Worm (Caenorhabditis elegans) whole organism, mixed stage, embryonic: Measurements from ENCODE around the gene npp-3.

ENCODE experiments used
- bed-3 ChIP-seq: fragments of 200-800 bp; sonication (Bioruptor generic); optimal IDR thresholded peaks from 3 replicates; lab custom pipeline; 2018; ENCODE audit warnings: mild to moderate bottlenecking, missing genetic modification characterization, moderate library complexity, missing compliant biosample characterization
- blmp-1 ChIP-seq: fragments of 150-350 bp; optimal IDR thresholded peaks from 2 replicates; lab custom pipeline; 2014; ENCODE audit warnings: missing biosample characterization, missing genetic modification characterization
- ceh-39 ChIP-seq: fragments of 150-350 bp; optimal IDR thresholded peaks from 2 replicates; lab custom pipeline; 2014; ENCODE audit warnings: missing biosample characterization, missing genetic modification characterization
- ces-1 ChIP-seq: fragments of 150-350 bp; optimal IDR thresholded peaks from 2 replicates; lab custom pipeline; 2014; ENCODE audit warnings: missing biosample characterization, missing genetic modification reagents, missing genetic modification characterization
- cnd-1 ChIP-seq: fragments of 200-800 bp; sonication (Bioruptor generic); optimal IDR thresholded peaks from 2 replicates; lab custom pipeline; 2018; ENCODE audit warnings: mild to moderate bottlenecking, missing genetic modification characterization, missing compliant biosample characterization
- drap-1 ChIP-seq: fragments of 200-800 bp; sonication (Bioruptor generic); optimal IDR thresholded peaks from 3 replicates; lab custom pipeline; 2018; ENCODE audit warnings: mild to moderate bottlenecking, missing genetic modification characterization, missing compliant biosample characterization
- elt-3 ChIP-seq: fragments of 150-350 bp; optimal IDR thresholded peaks from 2 replicates; lab custom pipeline; 2014; ENCODE audit warnings: missing biosample characterization, missing genetic modification characterization
- flh-1 ChIP-seq: fragments of 200-800 bp; sonication (Bioruptor generic); optimal IDR thresholded peaks from 2 replicates; lab custom pipeline; 2018; ENCODE audit warnings: mild to moderate bottlenecking, missing genetic modification characterization, moderate library complexity, missing compliant biosample characterization
- ham-2 ChIP-seq: fragments of 200-800 bp; sonication (Bioruptor generic); optimal IDR thresholded peaks from 2 replicates; lab custom pipeline; 2018; ENCODE audit warnings: mild to moderate bottlenecking, missing genetic modification characterization, missing compliant biosample characterization
- hlh-1 ChIP-seq: fragments of 150-350 bp; optimal IDR thresholded peaks from 2 replicates; lab custom pipeline; 2014; ENCODE audit warnings: missing biosample characterization, missing genetic modification reagents, missing genetic modification characterization
- lin-32 ChIP-seq: fragments of 200-800 bp; sonication (Bioruptor generic); optimal IDR thresholded peaks from 2 replicates; lab custom pipeline; 2018; ENCODE audit warnings: mild to moderate bottlenecking, missing genetic modification characterization, missing compliant biosample characterization
- lsy-2 ChIP-seq: fragments of 150-350 bp; optimal IDR thresholded peaks from 2 replicates; lab custom pipeline; 2014; ENCODE audit warnings: missing biosample characterization, missing genetic modification characterization
- mab-5 ChIP-seq: fragments of 150-350 bp; optimal IDR thresholded peaks from 2 replicates; lab custom pipeline; 2014; ENCODE audit warnings: missing biosample characterization, missing genetic modification characterization
- mep-1 ChIP-seq: fragments of 150-350 bp; optimal IDR thresholded peaks from 2 replicates; lab custom pipeline; 2017; ENCODE audit warnings: missing biosample characterization, missing genetic modification reagents, missing genetic modification characterization, inconsistent platforms
- mls-2 ChIP-seq: sonication (generic microtip); optimal IDR thresholded peaks from 2 replicates; lab custom pipeline; 2016; ENCODE audit warnings: mild to moderate bottlenecking, missing genetic modification characterization, moderate library complexity, missing compliant biosample characterization
- nhr-12 ChIP-seq: fragments of 150-350 bp; optimal IDR thresholded peaks from 2 replicates; lab custom pipeline; 2014; ENCODE audit warnings: missing biosample characterization, missing genetic modification characterization
- nhr-2 ChIP-seq: fragments of 150-350 bp; optimal IDR thresholded peaks from 2 replicates; lab custom pipeline; 2014; ENCODE audit warnings: missing biosample characterization, missing genetic modification characterization
- nhr-28 ChIP-seq: fragments of 150-350 bp; optimal IDR thresholded peaks from 2 replicates; lab custom pipeline; 2014; ENCODE audit warnings: missing biosample characterization, missing genetic modification characterization
- nhr-76 ChIP-seq: sonication (generic microtip); optimal IDR thresholded peaks from 2 replicates; lab custom pipeline; 2017; ENCODE audit warnings: missing biosample characterization, missing genetic modification characterization
- pha-4 ChIP-seq: fragments of 150-350 bp; optimal IDR thresholded peaks from 2 replicates; lab custom pipeline; 2018; ENCODE audit warnings: missing biosample characterization, missing genetic modification reagents, missing genetic modification characterization
- sem-2 ChIP-seq: fragments of 200-800 bp; sonication (Bioruptor generic); optimal IDR thresholded peaks from 2 replicates; lab custom pipeline; 2018; ENCODE audit warnings: mild to moderate bottlenecking, missing genetic modification characterization, missing compliant biosample characterization
- snpc-4 ChIP-seq: fragments of 150-350 bp; optimal IDR thresholded peaks from 2 replicates; lab custom pipeline; 2014; ENCODE audit warnings: missing biosample characterization, missing genetic modification characterization
- sptf-1 ChIP-seq: sonication (generic microtip); optimal IDR thresholded peaks from 2 replicates; lab custom pipeline; 2017; ENCODE audit warnings: mild to moderate bottlenecking, missing genetic modification characterization, moderate library complexity, missing compliant biosample characterization
- tbx-8 ChIP-seq: fragments of 200-800 bp; sonication (Bioruptor generic); optimal IDR thresholded peaks from 2 replicates; lab custom pipeline; 2018; ENCODE audit warnings: mild to moderate bottlenecking, missing genetic modification characterization, moderate library complexity, missing compliant biosample characterization
- unc-120 ChIP-seq: sonication (generic microtip); optimal IDR thresholded peaks from 2 replicates; lab custom pipeline; 2017; ENCODE audit warnings: missing genetic modification characterization, missing compliant biosample characterization; ENCODE audit not compliant: poor library complexity, severe bottlenecking
- unc-62 ChIP-seq: fragments of 150-350 bp; optimal IDR thresholded peaks from 2 replicates; lab custom pipeline; 2014; ENCODE audit warnings: missing biosample characterization, missing genetic modification reagents, missing genetic modification characterization
- zip-8 ChIP-seq: fragments of 150-350 bp; optimal IDR thresholded peaks from 2 replicates; lab custom pipeline; 2014; ENCODE audit warnings: missing biosample characterization, missing genetic modification characterization
- ztf-11 ChIP-seq: fragments of 150-350 bp; optimal IDR thresholded peaks from 2 replicates; lab custom pipeline; 2014; ENCODE audit warnings: missing biosample characterization, missing genetic modification characterization

Gene npp-3

ce11 chrII:11905023-11905422 lies 30.4 kb upstream of the npp-3 start:
- TF ChIP-seq cnd-1 (tag; lab: Kevin White, UChicago) (peak; percentile 53), nhr-12 (tag; lab: Kevin White, UChicago) (no peak)

- TF ChIP-seq ceh-39 (tag; lab: Kevin White, UChicago) (no peak), hlh-1 (tag; lab: Kevin White, UChicago) (no peak), tbx-8 (GFP tag; lab: Kevin White, UChicago) (no peak), lin-32 (GFP tag; lab: Kevin White, UChicago) (no peak), drap-1 (GFP tag; lab: Kevin White, UChicago) (no peak), mab-5 (tag; lab: Kevin White, UChicago) (no peak), sptf-1 (tag; lab: Kevin White, UChicago) (no peak), nhr-76 (tag; lab: Kevin White, UChicago) (no peak), elt-3 (tag; lab: Kevin White, UChicago) (no peak), snpc-4 (no peak), nhr-28 (tag; lab: Kevin White, UChicago) (no peak), unc-62 (GFP tag; lab: Kevin White, UChicago) (peak; percentile 96), bed-3 (GFP tag; lab: Kevin White, UChicago) (no peak), nhr-12 (tag; lab: Kevin White, UChicago) (no peak), mep-1 (tag; lab: Kevin White, UChicago) (no peak), nhr-2 (tag; lab: Kevin White, UChicago) (peak; percentile 79), blmp-1 (no peak), ham-2 (GFP tag; lab: Kevin White, UChicago) (no peak), unc-120 (tag; lab: Kevin White, UChicago) (peak; percentile 15)
- TF ChIP-seq, all 35 proteins: peak for 3
Measured at ce11 chrII:11902203-11902602, 27.6 kb upstream of the npp-3 start.

DNA sequence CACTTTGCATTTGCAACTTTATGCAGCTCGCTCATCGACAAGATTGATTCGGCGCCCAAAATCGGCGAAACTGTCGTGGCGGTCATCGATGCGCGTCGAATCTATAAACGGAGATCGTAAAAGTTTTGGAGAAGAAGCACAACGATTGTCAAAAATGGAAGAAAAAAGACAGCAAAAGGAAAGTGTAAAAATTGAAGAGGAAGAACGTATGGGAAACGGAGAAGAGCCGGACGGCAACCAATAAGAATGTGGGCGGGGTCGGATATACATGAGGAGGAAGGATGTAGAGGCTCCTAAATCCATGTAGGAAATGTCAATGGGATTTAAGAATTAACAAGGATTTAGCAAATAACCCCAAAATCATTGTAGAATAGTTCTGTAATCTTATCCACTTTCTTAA lies 26.5 kb upstream of the npp-3 start, which contains the start of gene vab-23:
Gene vab-23 (minus strand): TSS at position 101 of the 400 bp plus-strand sequence.
- no peak for TF ChIP-seq mls-2 (tag; lab: Kevin White, UChicago)
- no peak for TF ChIP-seq nhr-2 (tag; lab: Kevin White, UChicago)
- TF ChIP-seq ceh-39 (tag; lab: Kevin White, UChicago): no peak

DNA sequence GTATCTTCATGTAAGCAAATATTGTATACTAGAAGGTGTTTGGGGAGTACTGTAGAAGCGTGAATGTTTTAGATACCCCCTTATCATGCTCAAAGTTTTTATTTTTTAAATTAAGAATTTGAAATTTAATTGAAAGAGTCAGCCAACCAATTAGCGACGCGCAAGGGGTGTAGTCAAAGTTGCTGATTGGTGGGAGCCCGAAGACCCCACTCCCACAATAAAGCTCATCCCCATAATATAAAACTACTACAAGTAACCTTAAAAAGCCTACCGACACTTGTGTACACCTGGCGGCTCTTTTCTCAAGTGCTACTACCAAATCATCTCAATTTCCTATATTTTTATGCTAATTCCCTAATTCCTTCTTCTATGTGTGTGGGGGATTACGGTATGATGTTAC lies 25.2 kb upstream of the npp-3 start:
- TF ChIP-seq nhr-2 (tag; lab: Kevin White, UChicago) (peak; percentile 10), lsy-2 (tag; lab: Kevin White, UChicago) (no peak), mls-2 (tag; lab: Kevin White, UChicago) (no peak)
- TF ChIP-seq, all 35 proteins: peak for 1

- TF ChIP-seq pha-4 (no peak), tbx-8 (GFP tag; lab: Kevin White, UChicago) (no peak), mep-1 (tag; lab: Kevin White, UChicago) (no peak), nhr-2 (tag; lab: Kevin White, UChicago) (no peak), bed-3 (GFP tag; lab: Kevin White, UChicago) (no peak), mls-2 (tag; lab: Kevin White, UChicago) (no peak)
Measured at ce11 chrII:11893323-11893722, 18.7 kb upstream of the npp-3 start, which contains the start of gene ZK930.2. ZK930.2 (minus strand) TSS chrII:11893423.

ce11 chrII:11890596-11890995 lies 16.0 kb upstream of the npp-3 start:
- TF ChIP-seq sem-2 (GFP tag; lab: Kevin White, UChicago) (no peak), zip-8 (tag; lab: Kevin White, UChicago) (peak; percentile 31), flh-1 (GFP tag; lab: Kevin White, UChicago) (no peak), ceh-39 (tag; lab: Kevin White, UChicago) (peak; percentile 17), mls-2 (tag; lab: Kevin White, UChicago) (peak; percentile 60), cnd-1 (tag; lab: Kevin White, UChicago) (peak; percentile 91), sptf-1 (tag; lab: Kevin White, UChicago) (peak; percentile 28), lin-32 (GFP tag; lab: Kevin White, UChicago) (peak; percentile 100), ztf-11 (tag; lab: Kevin White, UChicago) (peak; percentile 11), ham-2 (GFP tag; lab: Kevin White, UChicago) (peak; percentile 5), nhr-2 (tag; lab: Kevin White, UChicago) (peak; percentile 65), ces-1 (GFP tag; lab: Kevin White, UChicago) (peak; percentile 14), mep-1 (tag; lab: Kevin White, UChicago) (no peak)
- TF ChIP-seq, all 35 proteins: peak for 10
